Fruit fly (Drosophila melanogaster): ENCODE data around the gene CG43245.

DNA sequence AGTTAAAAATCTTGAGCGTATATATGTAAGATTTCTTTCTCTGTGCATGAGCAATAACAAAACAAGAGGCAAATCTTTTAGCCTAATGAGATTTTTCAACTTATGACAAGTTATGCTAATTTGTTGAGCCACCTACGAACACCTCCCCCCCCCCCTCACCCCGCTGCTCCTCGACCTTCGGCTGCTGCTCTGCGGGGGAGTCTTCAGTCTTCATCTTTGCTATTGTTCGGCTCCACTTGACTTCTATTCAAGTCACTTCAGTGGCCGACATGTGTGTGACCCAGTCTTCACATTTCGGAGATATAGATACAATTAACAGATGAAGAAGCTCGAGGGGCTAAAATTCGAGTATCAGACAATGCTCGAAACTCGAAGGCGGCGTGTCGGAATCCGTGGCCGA lies 39.7 kb upstream of the CG43245 start:
- no peak for TF ChIP-seq insv (optimal IDR thresholded peaks at IDR 0.05)
- no peak for TF ChIP-seq h (optimal IDR thresholded peaks at IDR 0.05)
- TF ChIP-seq psq (optimal IDR thresholded peaks at IDR 0.05): no peak
- no peak for TF ChIP-seq Myc (optimal IDR thresholded peaks at IDR 0.05)
